Worm (Caenorhabditis elegans) whole organism, young adult: ENCODE data around the gene F02C9.1.

Experiments used
- B0019.2 ChIP-seq: fragments of 200-800 bp; sonication (Bioruptor generic); conservative IDR thresholded peaks from 2 replicates; pipeline ENCODE4 v1.3.6; 2022; ENCODE audit warnings: missing genetic modification reagents, missing genetic modification characterization, missing compliant biosample characterization
- C17E4.6 ChIP-seq: fragments of 200-800 bp; sonication (Bioruptor generic); IDR thresholded peaks from 2 replicates; pipeline ENCODE4 v1.3.6; 2022; ENCODE audit warnings: missing genetic modification reagents, missing genetic modification characterization, missing compliant biosample characterization
- D2030.7 ChIP-seq: fragments of 200-800 bp; sonication (Bioruptor generic); IDR thresholded peaks from 2 replicates; pipeline ENCODE4 v1.3.6; 2022; ENCODE audit warnings: missing genetic modification reagents, missing genetic modification characterization, missing compliant biosample characterization
- F23B12.7 ChIP-seq: sonication (generic microtip); optimal IDR thresholded peaks from 2 replicates; lab custom pipeline; 2017; ENCODE audit warnings: missing genetic modification characterization, mild to moderate bottlenecking, missing compliant biosample characterization, antibody characterized with exemption, moderate library complexity; ENCODE audit not compliant: insufficient read depth
- F33H1.4 ChIP-seq: fragments of 200-800 bp; sonication (Bioruptor generic); IDR thresholded peaks from 2 replicates; pipeline ENCODE4 v1.3.6; 2022; ENCODE audit warnings: missing genetic modification reagents, missing genetic modification characterization, missing compliant biosample characterization
- K12H6.12 ChIP-seq: fragments of 200-800 bp; sonication (Bioruptor generic); optimal IDR thresholded peaks from 2 replicates; lab custom pipeline; 2018; ENCODE audit warnings: mild to moderate bottlenecking, missing genetic modification characterization, missing compliant biosample characterization
- Y95B8A.8 ChIP-seq: fragments of 200-800 bp; sonication (Bioruptor generic); IDR thresholded peaks from 2 replicates; pipeline ENCODE4 v1.3.6; 2022; ENCODE audit warnings: missing genetic modification reagents, missing genetic modification characterization, missing compliant biosample characterization
- aptf-3 ChIP-seq: fragments of 200-800 bp; sonication (Bioruptor generic); IDR thresholded peaks from 2 replicates; pipeline ENCODE4 v1.3.6; 2022; ENCODE audit warnings: missing genetic modification characterization, missing compliant biosample characterization
- ceh-27 ChIP-seq: fragments of 200-800 bp; sonication (Bioruptor generic); optimal IDR thresholded peaks from 2 replicates; lab custom pipeline; 2018; ENCODE audit warnings: mild to moderate bottlenecking, missing genetic modification characterization, moderate library complexity, missing compliant biosample characterization
- ceh-58 ChIP-seq: fragments of 200-800 bp; sonication (Bioruptor generic); IDR thresholded peaks from 2 replicates; pipeline ENCODE4 v1.3.6; 2022; ENCODE audit warnings: missing genetic modification characterization, missing compliant biosample characterization
- ceh-91 ChIP-seq: fragments of 200-800 bp; sonication (Bioruptor generic); IDR thresholded peaks from 2 replicates; pipeline ENCODE4 v1.3.6; 2022; ENCODE audit warnings: missing genetic modification reagents, missing genetic modification characterization, missing compliant biosample characterization
- chd-7 ChIP-seq: sonication (generic microtip); optimal IDR thresholded peaks from 2 replicates; lab custom pipeline; 2016; ENCODE audit warnings: mild to moderate bottlenecking, missing genetic modification characterization, moderate library complexity, missing compliant biosample characterization
- die-1 ChIP-seq: sonication (generic microtip); optimal IDR thresholded peaks from 2 replicates; lab custom pipeline; 2016; ENCODE audit warnings: missing genotype, mild to moderate bottlenecking, missing genetic modification characterization, missing compliant biosample characterization
- dpl-1 ChIP-seq: fragments of 150-350 bp; optimal IDR thresholded peaks from 2 replicates; lab custom pipeline; 2014; ENCODE audit warnings: missing biosample characterization, missing genetic modification reagents, missing genetic modification characterization
- efl-1 ChIP-seq: fragments of 150-350 bp; optimal IDR thresholded peaks from 2 replicates; lab custom pipeline; 2014; ENCODE audit warnings: missing biosample characterization, missing genetic modification reagents, missing genetic modification characterization
- gei-17 ChIP-seq: fragments of 200-800 bp; sonication (Bioruptor generic); optimal IDR thresholded peaks from 2 replicates; lab custom pipeline; 2018; ENCODE audit warnings: mild to moderate bottlenecking, missing genetic modification characterization, missing compliant biosample characterization
- hlh-12 ChIP-seq: sonication (generic microtip); optimal IDR thresholded peaks from 2 replicates; lab custom pipeline; 2016; ENCODE audit warnings: missing genetic modification characterization, missing compliant biosample characterization
- hlh-26 ChIP-seq: fragments of 200-800 bp; sonication (Bioruptor generic); conservative IDR thresholded peaks from 2 replicates; pipeline ENCODE4 v1.3.6; 2022; ENCODE audit warnings: missing genetic modification reagents, missing genetic modification characterization, missing compliant biosample characterization
- madf-3 ChIP-seq: fragments of 200-800 bp; sonication (Bioruptor generic); IDR thresholded peaks from 2 replicates; pipeline ENCODE4 v1.3.6; 2022; ENCODE audit warnings: missing genetic modification reagents, missing genetic modification characterization, missing compliant biosample characterization
- mel-28 ChIP-seq: sonication (generic microtip); optimal IDR thresholded peaks from 2 replicates; lab custom pipeline; 2016; ENCODE audit warnings: borderline replicate concordance, mild to moderate bottlenecking, missing genetic modification characterization, missing compliant biosample characterization
- mxl-1 ChIP-seq: sonication (generic microtip); optimal IDR thresholded peaks from 2 replicates; lab custom pipeline; 2016; ENCODE audit warnings: missing genetic modification characterization, missing compliant biosample characterization
- nfya-2 ChIP-seq: fragments of 200-800 bp; sonication (Bioruptor generic); IDR thresholded peaks from 2 replicates; pipeline ENCODE4 v1.3.6; 2022; ENCODE audit warnings: missing genetic modification reagents, missing genetic modification characterization, missing compliant biosample characterization
- nhr-179 ChIP-seq: sonication (generic microtip); optimal IDR thresholded peaks from 2 replicates; lab custom pipeline; 2016; ENCODE audit warnings: mild to moderate bottlenecking, missing genetic modification characterization, missing compliant biosample characterization
- nhr-27 ChIP-seq: fragments of 200-800 bp; sonication (Bioruptor generic); optimal IDR thresholded peaks from 2 replicates; lab custom pipeline; 2018; ENCODE audit warnings: mild to moderate bottlenecking, missing genetic modification characterization, moderate library complexity, missing compliant biosample characterization
- nhr-80 ChIP-seq: sonication (generic microtip); optimal IDR thresholded peaks from 2 replicates; lab custom pipeline; 2016; ENCODE audit warnings: missing genetic modification characterization, missing compliant biosample characterization
- rcor-1 ChIP-seq: fragments of 200-800 bp; sonication (Bioruptor generic); IDR thresholded peaks from 2 replicates; pipeline ENCODE4 v1.3.6; 2022; ENCODE audit warnings: missing genetic modification reagents, missing genetic modification characterization, missing compliant biosample characterization
- sea-2 ChIP-seq: fragments of 200-800 bp; sonication (Bioruptor generic); IDR thresholded peaks from 2 replicates; pipeline ENCODE4 v1.3.6; 2022; ENCODE audit warnings: missing genetic modification characterization, missing compliant biosample characterization
- snpc-1.1 ChIP-seq: sonication (generic microtip); optimal IDR thresholded peaks from 2 replicates; lab custom pipeline; 2017; ENCODE audit warnings: missing genetic modification characterization, mild to moderate bottlenecking, missing compliant biosample characterization, antibody characterized with exemption, moderate library complexity, missing genotype, missing genetic modification reagents; ENCODE audit not compliant: insufficient read depth
- snpc-4 ChIP-seq, 5 experiments: fragments of 150-350 bp in 1 of 5; sonication (generic microtip) in 4 of 5; optimal IDR thresholded peaks; 2 replicates each; lab custom pipeline; 2014 to 2018; ENCODE audit warnings: missing genetic modification characterization in 5 of 5, missing biosample characterization in 3 of 5, antibody characterized with exemption in 2 of 5, mild to moderate bottlenecking in 2 of 5, missing compliant biosample characterization in 2 of 5, missing genotype in 2 of 5, moderate library complexity in 2 of 5, missing genetic modification reagents in 1 of 5
- sptf-2 ChIP-seq: fragments of 200-800 bp; sonication (Bioruptor generic); optimal IDR thresholded peaks from 2 replicates; lab custom pipeline; 2018; ENCODE audit warnings: mild to moderate bottlenecking, missing genetic modification characterization, missing compliant biosample characterization
- zim-3 ChIP-seq: sonication (generic microtip); optimal IDR thresholded peaks from 2 replicates; lab custom pipeline; 2017; ENCODE audit warnings: mild to moderate bottlenecking, missing genetic modification characterization, moderate library complexity, missing compliant biosample characterization
- ztf-22 ChIP-seq: fragments of 200-800 bp; sonication (Bioruptor generic); optimal IDR thresholded peaks from 2 replicates; lab custom pipeline; 2018; ENCODE audit warnings: mild to moderate bottlenecking, missing genetic modification characterization, moderate library complexity, missing compliant biosample characterization
- ztf-25 ChIP-seq: fragments of 200-800 bp; sonication (Bioruptor generic); IDR thresholded peaks from 2 replicates; pipeline ENCODE4 v1.3.6; 2022; ENCODE audit warnings: missing genetic modification reagents, missing genetic modification characterization, missing compliant biosample characterization
- ztf-6 ChIP-seq: fragments of 200-800 bp; sonication (Bioruptor generic); IDR thresholded peaks from 2 replicates; pipeline ENCODE4 v1.3.6; 2022; ENCODE audit warnings: missing genetic modification reagents, missing genetic modification characterization, missing compliant biosample characterization

Gene F02C9.1

DNA sequence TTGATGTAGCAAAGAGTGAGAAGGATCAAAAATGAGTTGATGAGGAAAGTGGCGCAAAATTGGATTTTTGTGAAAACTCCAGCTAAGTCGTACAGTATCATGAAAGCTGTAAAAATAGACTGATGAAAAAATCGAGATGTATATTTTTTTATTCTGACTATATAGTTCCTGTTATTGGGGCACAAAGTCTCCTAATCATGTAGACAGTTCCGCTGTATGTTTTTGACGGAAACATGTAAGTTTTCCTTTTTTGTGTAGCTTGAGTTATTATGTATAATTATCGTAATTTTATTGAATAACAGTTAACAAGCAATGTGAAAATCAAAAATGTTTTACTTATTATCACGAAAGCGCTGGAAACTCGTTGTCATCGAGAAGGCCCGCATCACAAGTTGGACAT is 31.1 kb upstream of the F02C9.1 start, which contains the start of gene str-68 (continued):
- no peak for TF ChIP-seq hlh-12 (tag; lab: Kevin White, UChicago)
- TF ChIP-seq dpl-1 (GFP tag; lab: Kevin White, UChicago) = no peak
- no peak for TF ChIP-seq mxl-1 (tag; lab: Kevin White, UChicago)
- TF ChIP-seq sea-2 (GFP tag; lab: Robert Waterston, UW) = no peak
- no peak for TF ChIP-seq rcor-1
- no peak for TF ChIP-seq F23B12.7
- no peak for TF ChIP-seq snpc-4 (GFP tag; optimal IDR thresholded peaks at IDR 0.05; lab: Kevin White, UChicago)
- TF ChIP-seq snpc-4 (tag; optimal IDR thresholded peaks at IDR 0.05; lab: Kevin White, UChicago) = no peak
- TF ChIP-seq K12H6.12 (tag; lab: Kevin White, UChicago) = no peak

DNA sequence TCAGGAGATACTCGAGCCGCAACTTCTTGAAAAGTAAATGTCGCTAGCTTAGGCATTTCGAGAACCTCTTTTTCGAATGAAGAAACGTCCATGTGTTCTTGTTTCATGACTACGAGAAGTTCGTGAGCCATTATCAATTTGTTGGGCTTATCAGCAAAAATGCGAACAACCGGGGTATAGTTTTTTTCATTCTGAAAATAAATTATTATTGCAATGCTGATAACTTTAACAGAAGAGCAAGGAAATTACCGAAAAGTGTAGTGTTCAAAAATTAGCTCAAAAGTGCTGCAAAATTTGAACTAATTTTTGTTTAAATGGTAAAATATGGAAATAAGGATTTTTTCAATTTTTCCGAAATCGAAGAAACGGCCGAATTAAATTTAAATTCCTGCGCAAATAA is 26.3 kb upstream of the F02C9.1 start:
- TF ChIP-seq die-1 (tag; lab: Kevin White, UChicago) (no peak), ceh-27 (GFP tag; lab: Kevin White, UChicago) (no peak), ceh-91 (GFP tag; lab: Robert Waterston, UW) (no peak), nhr-27 (tag; lab: Kevin White, UChicago) (no peak), nhr-179 (tag; lab: Kevin White, UChicago) (no peak), D2030.7 (GFP tag; lab: Robert Waterston, UW) (no peak)
- TF ChIP-seq, all 124 proteins: peak for 0

DNA sequence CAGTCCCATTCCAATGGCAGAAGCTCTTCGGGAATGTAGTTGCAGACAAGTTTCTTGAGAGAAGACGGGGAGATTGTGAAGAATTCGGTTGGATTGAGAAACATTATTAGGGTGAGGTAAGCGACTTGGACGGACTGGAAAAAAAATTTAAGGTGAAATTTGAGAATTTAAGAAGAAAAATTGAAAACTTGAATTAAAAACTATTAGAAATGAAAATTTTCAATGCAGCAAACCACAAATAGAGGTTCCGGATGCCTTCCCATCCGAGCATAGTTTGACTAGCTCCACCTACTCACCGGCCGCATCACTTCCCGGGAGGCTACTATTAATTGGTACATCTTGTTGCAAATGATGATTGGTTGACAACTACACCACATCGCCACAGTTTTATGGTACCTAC is 24.8 kb upstream of the F02C9.1 start, which contains the start of gene Y73C8C.8:
Y73C8C.8 (minus strand) TSS at position 101 of the 400 bp plus-strand sequence.
- TF ChIP-seq C17E4.6 (no peak), B0019.2 (no peak), madf-3 (GFP tag; lab: Robert Waterston, UW) (no peak), sea-2 (GFP tag; lab: Robert Waterston, UW) (no peak), efl-1 (GFP tag; lab: Kevin White, UChicago) (no peak), dpl-1 (GFP tag; lab: Kevin White, UChicago) (no peak), ztf-22 (GFP tag; lab: Kevin White, UChicago) (no peak), zim-3 (no peak), chd-7 (tag; lab: Kevin White, UChicago) (no peak), rcor-1 (no peak), Y95B8A.8 (GFP tag; lab: Robert Waterston, UW) (no peak), sptf-2 (no peak), ceh-27 (GFP tag; lab: Kevin White, UChicago) (no peak), ceh-58 (no peak), K12H6.12 (tag; lab: Kevin White, UChicago) (no peak)

DNA sequence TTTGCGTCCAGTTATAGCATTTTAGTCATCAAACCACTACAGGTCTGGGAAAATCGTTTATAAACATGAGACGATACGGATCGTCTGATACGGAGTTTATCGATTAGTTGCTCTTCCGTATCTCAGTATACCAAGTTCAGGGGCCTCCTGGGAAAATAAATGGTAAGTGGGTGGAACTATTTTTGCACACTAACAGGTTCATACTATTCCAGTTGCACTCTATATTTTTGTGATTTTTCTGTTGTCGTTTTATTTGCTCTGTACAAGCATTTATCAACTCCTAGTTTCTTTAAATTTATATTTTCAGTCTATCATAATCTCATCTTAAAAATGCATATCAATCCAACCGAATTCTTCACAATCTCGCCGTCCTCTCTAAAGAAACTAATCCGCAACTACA is 23.5 kb upstream of the F02C9.1 start, which contains the start of gene Y73C8C.3:
Y73C8C.3 (plus strand) TSS at position 301 of the 400 bp plus-strand sequence.
- TF ChIP-seq nfya-2 (no peak), aptf-3 (GFP tag; lab: Robert Waterston, UW) (no peak), ztf-25 (GFP tag; lab: Robert Waterston, UW) (no peak), ztf-6 (GFP tag; lab: Robert Waterston, UW) (no peak), F33H1.4 (GFP tag; lab: Robert Waterston, UW) (no peak), mel-28 (tag; lab: Kevin White, UChicago) (no peak), gei-17 (GFP tag; lab: Kevin White, UChicago) (no peak), ceh-91 (GFP tag; lab: Robert Waterston, UW) (no peak)

DNA sequence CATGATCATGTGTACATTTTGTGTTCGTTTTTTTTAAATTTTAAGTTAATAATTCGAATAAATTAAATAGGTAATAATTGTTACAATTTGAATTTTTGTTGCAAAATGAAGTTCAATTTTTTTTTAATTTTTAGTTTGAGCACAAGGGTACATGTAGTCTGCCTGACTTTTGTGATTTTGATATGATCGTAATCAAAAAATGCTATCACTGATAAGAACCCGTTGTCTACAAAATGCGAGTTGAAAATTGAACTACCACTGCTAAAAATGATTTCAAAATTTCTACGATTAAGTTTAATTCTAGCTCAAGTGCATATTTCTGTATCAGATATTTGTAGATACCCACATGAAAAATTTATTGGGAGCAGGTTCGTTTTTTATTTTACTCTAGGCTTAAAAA is 20.3 kb upstream of the F02C9.1 start, which contains the start of gene clec-210:
clec-210 (plus strand) TSS at position 211 of the 400 bp plus-strand sequence.
- TF ChIP-seq nhr-80 (tag; lab: Kevin White, UChicago) (peak; percentile 33), hlh-26 (GFP tag; lab: Robert Waterston, UW) (no peak), snpc-1.1 (tag; lab: Kevin White, UChicago) (no peak)
